Worm (Caenorhabditis elegans) whole organism, young adult: Measurements from ENCODE around the gene dpy-26.
A peak's percentile ranks its signal among the peaks of the same experiment; 100 is the strongest.

Experiments used
- B0035.1 ChIP-seq: sonication (generic microtip); optimal IDR thresholded peaks from 2 replicates; lab custom pipeline; 2016; ENCODE audit warnings: missing genetic modification characterization, mild to moderate bottlenecking, missing compliant biosample characterization, missing genotype, missing genetic modification reagents
- B0261.1 ChIP-seq: sonication (generic microtip); optimal IDR thresholded peaks from 2 replicates; lab custom pipeline; 2016; ENCODE audit warnings: mild to moderate bottlenecking, missing genetic modification characterization, moderate library complexity, missing compliant biosample characterization
- C17E4.6 ChIP-seq: fragments of 200-800 bp; sonication (Bioruptor generic); IDR thresholded peaks from 2 replicates; pipeline ENCODE4 v1.3.6; 2022; ENCODE audit warnings: missing genetic modification reagents, missing genetic modification characterization, missing compliant biosample characterization
- F33H1.4 ChIP-seq: fragments of 200-800 bp; sonication (Bioruptor generic); IDR thresholded peaks from 2 replicates; pipeline ENCODE4 v1.3.6; 2022; ENCODE audit warnings: missing genetic modification reagents, missing genetic modification characterization, missing compliant biosample characterization
- F37B4.10 ChIP-seq: fragments of 200-800 bp; sonication (Bioruptor generic); IDR thresholded peaks from 2 replicates; pipeline ENCODE4 v1.3.6; 2022; ENCODE audit warnings: missing genetic modification characterization, missing compliant biosample characterization
- Y53F4B.3 ChIP-seq: fragments of 200-800 bp; sonication (Bioruptor generic); IDR thresholded peaks from 2 replicates; pipeline ENCODE4 v1.3.6; 2022; ENCODE audit warnings: missing genetic modification reagents, missing genetic modification characterization, missing compliant biosample characterization
- ZK185.1 ChIP-seq: sonication (generic microtip); optimal IDR thresholded peaks from 2 replicates; lab custom pipeline; 2016; ENCODE audit warnings: mild to moderate bottlenecking, missing genetic modification characterization, missing compliant biosample characterization; ENCODE audit not compliant: poor library complexity, severe bottlenecking
- akir-1 ChIP-seq: fragments of 200-800 bp; sonication (Bioruptor generic); optimal IDR thresholded peaks from 2 replicates; lab custom pipeline; 2018; ENCODE audit warnings: mild to moderate bottlenecking, missing genetic modification characterization, moderate library complexity, missing compliant biosample characterization
- aptf-2 ChIP-seq: fragments of 200-800 bp; sonication (Bioruptor generic); conservative IDR thresholded peaks from 2 replicates; pipeline ENCODE4 v1.3.6; 2022; ENCODE audit warnings: missing genetic modification reagents, missing genetic modification characterization, missing compliant biosample characterization
- attf-3 ChIP-seq: fragments of 200-800 bp; sonication (Bioruptor generic); conservative IDR thresholded peaks from 2 replicates; pipeline ENCODE4 v1.3.6; 2022; ENCODE audit warnings: missing genetic modification reagents, missing genetic modification characterization, missing compliant biosample characterization
- attf-5 ChIP-seq: fragments of 200-800 bp; sonication (Bioruptor generic); optimal IDR thresholded peaks from 2 replicates; lab custom pipeline; 2018; ENCODE audit warnings: mild to moderate bottlenecking, missing genetic modification characterization, missing compliant biosample characterization
- ccch-3 ChIP-seq: fragments of 200-800 bp; sonication (Bioruptor generic); optimal IDR thresholded peaks from 2 replicates; lab custom pipeline; 2018; ENCODE audit warnings: mild to moderate bottlenecking, missing genetic modification characterization, missing compliant biosample characterization
- ceh-100 ChIP-seq: fragments of 200-800 bp; sonication (Bioruptor generic); IDR thresholded peaks from 2 replicates; pipeline ENCODE4 v1.3.6; 2022; ENCODE audit warnings: missing genetic modification reagents, missing genetic modification characterization, missing compliant biosample characterization
- ceh-40 ChIP-seq: fragments of 200-800 bp; sonication (Bioruptor generic); IDR thresholded peaks from 2 replicates; pipeline ENCODE4 v1.3.6; 2022; ENCODE audit warnings: missing genetic modification characterization, missing compliant biosample characterization
- ceh-79 ChIP-seq: sonication (generic microtip); optimal IDR thresholded peaks from 2 replicates; lab custom pipeline; 2017; ENCODE audit warnings: mild to moderate bottlenecking, missing genetic modification characterization, missing compliant biosample characterization
- egl-18 ChIP-seq: fragments of 200-800 bp; sonication (Bioruptor generic); IDR thresholded peaks from 2 replicates; pipeline ENCODE4 v1.3.6; 2022; ENCODE audit warnings: missing genetic modification reagents, missing genetic modification characterization, missing compliant biosample characterization
- egrh-3 ChIP-seq: fragments of 200-800 bp; sonication (Bioruptor generic); IDR thresholded peaks from 2 replicates; pipeline ENCODE4 v1.3.6; 2022; ENCODE audit warnings: missing genetic modification reagents, missing genetic modification characterization, missing compliant biosample characterization
- ets-4 ChIP-seq: fragments of 200-800 bp; sonication (Bioruptor generic); optimal IDR thresholded peaks from 2 replicates; lab custom pipeline; 2018; ENCODE audit warnings: mild to moderate bottlenecking, missing genetic modification characterization, missing compliant biosample characterization
- fkh-3 ChIP-seq: sonication (generic microtip); optimal IDR thresholded peaks from 2 replicates; lab custom pipeline; 2016; ENCODE audit warnings: mild to moderate bottlenecking, missing genetic modification characterization, missing compliant biosample characterization
- him-1 ChIP-seq: sonication (generic microtip); optimal IDR thresholded peaks from 2 replicates; lab custom pipeline; 2016; ENCODE audit warnings: missing genotype, missing genetic modification reagents, missing genetic modification characterization, missing compliant biosample characterization
- hlh-12 ChIP-seq: sonication (generic microtip); optimal IDR thresholded peaks from 2 replicates; lab custom pipeline; 2016; ENCODE audit warnings: missing genetic modification characterization, missing compliant biosample characterization
- hsf-1 ChIP-seq: fragments of 200-800 bp; sonication (Bioruptor generic); IDR thresholded peaks from 2 replicates; pipeline ENCODE4 v1.3.6; 2022; ENCODE audit warnings: missing genetic modification reagents, missing genetic modification characterization, missing compliant biosample characterization
- lag-1 ChIP-seq: fragments of 200-800 bp; sonication (Bioruptor generic); IDR thresholded peaks from 2 replicates; pipeline ENCODE4 v1.3.6; 2022; ENCODE audit warnings: missing genetic modification reagents, missing genetic modification characterization, missing compliant biosample characterization
- let-607 ChIP-seq, 2 experiments: fragments of 200-800 bp in 1 of 2; sonication (Bioruptor generic) in 1 of 2; sonication (generic microtip) in 1 of 2; optimal IDR thresholded peaks; 2 replicates each; lab custom pipeline; 2016 to 2018; ENCODE audit warnings: mild to moderate bottlenecking in 2 of 2, missing compliant biosample characterization in 2 of 2, missing genetic modification characterization in 2 of 2, moderate library complexity in 2 of 2, missing genotype in 1 of 2
- lin-40 ChIP-seq: sonication (generic microtip); optimal IDR thresholded peaks from 2 replicates; lab custom pipeline; 2016; ENCODE audit warnings: missing genetic modification characterization, mild to moderate bottlenecking, missing compliant biosample characterization, missing genotype, missing genetic modification reagents
- madf-6 ChIP-seq: fragments of 200-800 bp; sonication (Bioruptor generic); IDR thresholded peaks from 2 replicates; pipeline ENCODE4 v1.3.6; 2022; ENCODE audit warnings: missing genetic modification reagents, missing genetic modification characterization, missing compliant biosample characterization
- madf-8 ChIP-seq: fragments of 200-800 bp; sonication (Bioruptor generic); conservative IDR thresholded peaks from 2 replicates; pipeline ENCODE4 v1.3.6; 2022; ENCODE audit warnings: missing genetic modification reagents, missing genetic modification characterization, missing compliant biosample characterization
- nfyb-1 ChIP-seq: fragments of 200-800 bp; sonication (Bioruptor generic); IDR thresholded peaks from 2 replicates; pipeline ENCODE4 v1.3.6; 2022; ENCODE audit warnings: missing genetic modification reagents, missing genetic modification characterization, missing compliant biosample characterization
- nhr-90 ChIP-seq: sonication (generic microtip); optimal IDR thresholded peaks from 2 replicates; lab custom pipeline; 2016; ENCODE audit warnings: missing genotype, mild to moderate bottlenecking, missing genetic modification characterization, missing compliant biosample characterization
- rpc-1 ChIP-seq, 2 experiments: fragments of 150-350 bp in 1 of 2; sonication (generic microtip) in 1 of 2; optimal IDR thresholded peaks; 2 replicates each; lab custom pipeline; 2014 to 2018; ENCODE audit warnings: missing biosample characterization in 1 of 2, missing genetic modification characterization in 1 of 2, missing genetic modification reagents in 1 of 2, missing genotype in 1 of 2
- tbx-9 ChIP-seq: sonication (generic microtip); optimal IDR thresholded peaks from 2 replicates; lab custom pipeline; 2016; ENCODE audit warnings: borderline replicate concordance, missing genetic modification characterization, inconsistent platforms, missing compliant biosample characterization
- tlf-1 ChIP-seq: fragments of 200-800 bp; sonication (Bioruptor generic); optimal IDR thresholded peaks from 2 replicates; lab custom pipeline; 2018; ENCODE audit warnings: mild to moderate bottlenecking, missing genetic modification characterization, missing compliant biosample characterization
- ztf-22 ChIP-seq: fragments of 200-800 bp; sonication (Bioruptor generic); optimal IDR thresholded peaks from 2 replicates; lab custom pipeline; 2018; ENCODE audit warnings: mild to moderate bottlenecking, missing genetic modification characterization, moderate library complexity, missing compliant biosample characterization
- ztf-28 ChIP-seq: fragments of 200-800 bp; sonication (Bioruptor generic); IDR thresholded peaks from 2 replicates; pipeline ENCODE4 v1.3.6; 2022; ENCODE audit warnings: missing genetic modification reagents, missing genetic modification characterization, missing compliant biosample characterization

Gene dpy-26

ce11 chrIV:12416629-12417404 lies 34.3 kb downstream of the dpy-26 start (continued):
- TF ChIP-seq ccch-3 (GFP tag; lab: Kevin White, UChicago) (no peak), fkh-3 (no peak), attf-5 (peak; percentile 19), ets-4 (no peak), nhr-90 (tag; lab: Kevin White, UChicago) (peak; percentile 17), F37B4.10 (GFP tag; lab: Robert Waterston, UW) (no peak), C17E4.6 (GFP tag; lab: Robert Waterston, UW) (no peak), ceh-100 (GFP tag; lab: Robert Waterston, UW) (no peak), madf-6 (GFP tag; lab: Robert Waterston, UW) (peak; percentile 40), B0035.1 (tag; lab: Kevin White, UChicago) (no peak), hlh-12 (no peak), let-607 (tag; optimal IDR thresholded peaks at IDR 0.05; lab: Kevin White, UChicago) (no peak), egl-18 (GFP tag; lab: Robert Waterston, UW) (no peak), F33H1.4 (GFP tag; lab: Robert Waterston, UW) (peak; percentile 31; the same call in 1 of the 2 replicates), tbx-9 (tag; lab: Kevin White, UChicago) (no peak)

DNA sequence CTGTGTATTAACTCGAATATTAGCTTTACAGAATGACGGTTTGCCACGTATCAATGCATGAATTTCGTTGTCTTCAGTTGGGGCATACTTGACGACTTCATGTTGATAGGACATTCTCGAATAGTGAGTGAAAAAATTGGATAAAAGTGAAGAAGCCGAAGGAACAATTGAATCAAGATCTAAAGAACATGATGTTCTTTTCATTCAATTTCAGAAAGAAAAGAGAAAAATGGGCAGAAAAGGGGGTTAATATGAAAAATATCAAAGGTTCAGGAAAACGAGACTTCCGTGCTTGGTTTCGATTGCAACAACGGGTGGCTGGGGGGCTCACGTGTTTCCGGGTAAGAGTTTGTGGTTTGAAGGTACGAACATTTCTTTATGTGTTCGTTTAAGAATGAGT lies 36.5 kb downstream of the dpy-26 start:
- TF ChIP-seq ztf-22, result no peak
- TF ChIP-seq ztf-28, result no peak
- TF ChIP-seq tlf-1, result no peak
- no peak for TF ChIP-seq ZK185.1 (tag; lab: Kevin White, UChicago)
- no peak for TF ChIP-seq akir-1 (GFP tag; lab: Kevin White, UChicago)
- no peak for TF ChIP-seq aptf-2 (GFP tag; lab: Robert Waterston, UW)
- no peak for TF ChIP-seq madf-8 (GFP tag; lab: Robert Waterston, UW)
- no peak for TF ChIP-seq tbx-9 (tag; lab: Kevin White, UChicago)

- TF ChIP-seq hlh-12 (no peak), rpc-1 (optimal IDR thresholded peaks at IDR 0.05; lab: Kevin White, UChicago) (no peak), rpc-1 (tag; optimal IDR thresholded peaks at IDR 0.05; lab: Kevin White, UChicago) (no peak), attf-3 (GFP tag; lab: Robert Waterston, UW) (no peak), nfyb-1 (GFP tag; lab: Robert Waterston, UW) (no peak), him-1 (tag; lab: Kevin White, UChicago) (no peak), ceh-79 (tag; lab: Kevin White, UChicago) (no peak), hsf-1 (GFP tag; lab: Robert Waterston, UW) (no peak), lin-40 (tag; lab: Kevin White, UChicago) (no peak), C17E4.6 (GFP tag; lab: Robert Waterston, UW) (no peak), ceh-100 (GFP tag; lab: Robert Waterston, UW) (no peak), Y53F4B.3 (GFP tag; lab: Robert Waterston, UW) (no peak), egl-18 (GFP tag; lab: Robert Waterston, UW) (no peak), B0261.1 (tag; lab: Kevin White, UChicago) (no peak), egrh-3 (GFP tag; lab: Robert Waterston, UW) (no peak), let-607 (tag; optimal IDR thresholded peaks at IDR 0.05; lab: Kevin White, UChicago) (no peak), lag-1 (GFP tag; lab: Robert Waterston, UW) (no peak), ceh-40 (GFP tag; lab: Robert Waterston, UW) (no peak), madf-8 (GFP tag; lab: Robert Waterston, UW) (no peak)
Measured at ce11 chrIV:12410167-12410566, 41.0 kb downstream of the dpy-26 start, which contains the start of gene acl-13. TSS of gene acl-13 (plus strand) at chrIV:12410467.
